Worm (Caenorhabditis elegans): ENCODE data around the gene F56C9.3.

ce11 chrIII:7305649-7305977, 5.5 kb upstream of the F56C9.3 start:
- TF ChIP-seq lir-3 (tag; optimal IDR thresholded peaks at IDR 0.05) (no peak), lsy-2 (tag; optimal IDR thresholded peaks at IDR 0.05) (no peak), tag-97 (GFP tag; IDR thresholded peaks at IDR 0.05) (no peak), pha-4 (GFP tag; IDR thresholded peaks at IDR 0.05) (no peak), pha-4 (tag; optimal IDR thresholded peaks at IDR 0.05) (no peak), ces-1 (GFP tag; optimal IDR thresholded peaks at IDR 0.05) (no peak)

Data from whole organism, L4 larva.